Worm (Caenorhabditis elegans) whole organism, L1 larva: ENCODE results near the gene gst-26.

Experiments used
- C16A3.4 ChIP-seq: fragments of 150-350 bp; optimal IDR thresholded peaks from 2 replicates; lab custom pipeline; 2014; ENCODE audit warnings: missing biosample characterization, missing genetic modification characterization
- aly-2 ChIP-seq: fragments of 150-350 bp; optimal IDR thresholded peaks from 2 replicates; lab custom pipeline; 2014; ENCODE audit warnings: missing biosample characterization, missing genetic modification characterization
- blmp-1 ChIP-seq: fragments of 150-350 bp; optimal IDR thresholded peaks from 2 replicates; lab custom pipeline; 2014; ENCODE audit warnings: missing biosample characterization, missing genetic modification characterization
- ceh-82 ChIP-seq, 3 experiments: fragments of 150-350 bp in 1 of 3; sonication (generic microtip) in 2 of 3; optimal IDR thresholded peaks; 2 replicates each; lab custom pipeline; 2014 to 2017; ENCODE audit warnings: missing biosample characterization in 3 of 3, missing genetic modification characterization in 3 of 3
- ceh-90 ChIP-seq: sonication (generic microtip); optimal IDR thresholded peaks from 2 replicates; lab custom pipeline; 2016; ENCODE audit warnings: missing genetic modification characterization, missing compliant biosample characterization
- ces-1 ChIP-seq: fragments of 150-350 bp; optimal IDR thresholded peaks from 2 replicates; lab custom pipeline; 2014; ENCODE audit warnings: missing biosample characterization, missing genetic modification reagents, missing genetic modification characterization
- dpl-1 ChIP-seq, 3 experiments: fragments of 150-350 bp in 2 of 3; sonication (generic microtip) in 1 of 3; optimal IDR thresholded peaks; 2 replicates each; lab custom pipeline; 2014 to 2017; ENCODE audit warnings: missing biosample characterization in 3 of 3, missing genetic modification characterization in 3 of 3, missing genetic modification reagents in 3 of 3
- efl-1 ChIP-seq, 4 experiments: fragments of 150-350 bp; optimal IDR thresholded peaks in 3 of 4; peaks in 1 of 4; 1 replicate in 1 of 4; 2 replicates in 3 of 4; lab custom pipeline; 2014; ENCODE audit warnings: missing biosample characterization in 2 of 4, missing genetic modification characterization in 2 of 4, missing genetic modification reagents in 2 of 4
- elt-2 ChIP-seq: sonication (generic microtip); optimal IDR thresholded peaks from 2 replicates; lab custom pipeline; 2016; ENCODE audit warnings: missing genetic modification characterization, mild to moderate bottlenecking, inconsistent platforms, missing compliant biosample characterization, missing genetic modification reagents
- elt-3 ChIP-seq, 6 experiments: fragments of 150-350 bp in 1 of 6; sonication (generic microtip); optimal IDR thresholded peaks; 2 replicates each; lab custom pipeline; 2017 to 2018; ENCODE audit warnings: missing biosample characterization in 6 of 6, missing genetic modification characterization in 6 of 6, inconsistent platforms in 1 of 6
- fkh-10 ChIP-seq: sonication (generic microtip); optimal IDR thresholded peaks from 2 replicates; lab custom pipeline; 2017; ENCODE audit warnings: missing biosample characterization, missing genetic modification reagents, missing genetic modification characterization
- fkh-4 ChIP-seq: sonication (generic microtip); optimal IDR thresholded peaks from 2 replicates; lab custom pipeline; 2016; ENCODE audit warnings: missing compliant biosample characterization, missing genetic modification characterization, borderline replicate concordance
- fkh-8 ChIP-seq: sonication (generic microtip); optimal IDR thresholded peaks from 2 replicates; lab custom pipeline; 2016; ENCODE audit warnings: mild to moderate bottlenecking, missing genetic modification characterization, missing compliant biosample characterization
- grh-1 ChIP-seq: fragments of 200-800 bp; sonication (Bioruptor generic); IDR thresholded peaks from 2 replicates; pipeline ENCODE4 v1.3.6; 2022; ENCODE audit warnings: missing genetic modification reagents, missing genetic modification characterization, missing compliant biosample characterization
- lin-14 ChIP-seq: fragments of 200-800 bp; sonication (Bioruptor generic); optimal IDR thresholded peaks from 2 replicates; lab custom pipeline; 2018; ENCODE audit warnings: mild to moderate bottlenecking, missing genetic modification characterization, moderate library complexity, missing compliant biosample characterization
- lin-15B ChIP-seq: fragments of 150-350 bp; sonication (generic microtip); optimal IDR thresholded peaks from 3 replicates; lab custom pipeline; 2014; ENCODE audit warnings: missing biosample characterization, missing genetic modification characterization
- lin-35 ChIP-seq, 2 experiments: fragments of 150-350 bp; optimal IDR thresholded peaks; 2 replicates each; lab custom pipeline; 2014; ENCODE audit warnings: missing biosample characterization in 2 of 2, missing genetic modification characterization in 2 of 2, missing genetic modification reagents in 2 of 2
- lir-3 ChIP-seq: sonication (generic microtip); optimal IDR thresholded peaks from 2 replicates; lab custom pipeline; 2016; ENCODE audit warnings: mild to moderate bottlenecking, missing genetic modification characterization, moderate library complexity, missing compliant biosample characterization; ENCODE audit not compliant: poor library complexity
- mab-9 ChIP-seq: fragments of 200-800 bp; sonication (Bioruptor generic); IDR thresholded peaks from 2 replicates; pipeline ENCODE4 v1.3.6; 2022; ENCODE audit warnings: missing genetic modification reagents, missing genetic modification characterization, missing compliant biosample characterization
- mdl-1 ChIP-seq, 2 experiments: fragments of 150-350 bp; optimal IDR thresholded peaks; 2 replicates each; lab custom pipeline; 2014 to 2017; ENCODE audit warnings: missing biosample characterization in 2 of 2, missing genetic modification characterization in 2 of 2, inconsistent platforms in 1 of 2
- mep-1 ChIP-seq: fragments of 150-350 bp; optimal IDR thresholded peaks from 2 replicates; lab custom pipeline; 2014; ENCODE audit warnings: missing biosample characterization, missing genetic modification characterization
- nhr-20 ChIP-seq: sonication (generic microtip); optimal IDR thresholded peaks from 2 replicates; lab custom pipeline; 2016; ENCODE audit warnings: mild to moderate bottlenecking, missing genetic modification characterization, missing compliant biosample characterization
- nhr-71 ChIP-seq: sonication (generic microtip); optimal IDR thresholded peaks from 2 replicates; lab custom pipeline; 2016; ENCODE audit warnings: mild to moderate bottlenecking, missing genetic modification characterization, moderate library complexity, missing compliant biosample characterization
- nhr-84 ChIP-seq: sonication (generic microtip); optimal IDR thresholded peaks from 2 replicates; lab custom pipeline; 2017; ENCODE audit warnings: missing biosample characterization, missing genetic modification characterization
- nhr-85 ChIP-seq: sonication (generic microtip); peaks from one replicate; lab custom pipeline; 2016; ENCODE audit warnings: missing genetic modification characterization, inconsistent platforms, missing compliant biosample characterization
- rnt-1 ChIP-seq: sonication (generic microtip); optimal IDR thresholded peaks from 2 replicates; lab custom pipeline; 2016; ENCODE audit warnings: mild to moderate bottlenecking, missing genetic modification characterization, moderate library complexity, missing compliant biosample characterization
- skn-1 ChIP-seq: fragments of 150-350 bp; optimal IDR thresholded peaks from 2 replicates; lab custom pipeline; 2014; ENCODE audit warnings: missing biosample characterization, missing genetic modification characterization
- snu-23 ChIP-seq: sonication (generic microtip); optimal IDR thresholded peaks from 2 replicates; lab custom pipeline; 2016; ENCODE audit warnings: missing genetic modification characterization, missing compliant biosample characterization
- sox-4 ChIP-seq: sonication (generic microtip); optimal IDR thresholded peaks from 2 replicates; lab custom pipeline; 2016; ENCODE audit warnings: missing genetic modification characterization, missing compliant biosample characterization
- sptf-1 ChIP-seq: fragments of 150-350 bp; optimal IDR thresholded peaks from 2 replicates; lab custom pipeline; 2014; ENCODE audit warnings: missing biosample characterization, missing genetic modification characterization
- tbx-2 ChIP-seq: sonication (generic microtip); optimal IDR thresholded peaks from 2 replicates; lab custom pipeline; 2016; ENCODE audit warnings: missing genetic modification characterization, missing compliant biosample characterization
- unc-86 ChIP-seq: sonication (generic microtip); optimal IDR thresholded peaks from 2 replicates; lab custom pipeline; 2016; ENCODE audit warnings: missing genetic modification characterization, missing compliant biosample characterization
- ztf-11 ChIP-seq, 2 experiments: sonication (generic microtip); optimal IDR thresholded peaks; 2 replicates each; lab custom pipeline; 2016 to 2017; ENCODE audit warnings: missing genetic modification characterization in 2 of 2, missing biosample characterization in 1 of 2, missing compliant biosample characterization in 1 of 2

gst-26 gene

DNA sequence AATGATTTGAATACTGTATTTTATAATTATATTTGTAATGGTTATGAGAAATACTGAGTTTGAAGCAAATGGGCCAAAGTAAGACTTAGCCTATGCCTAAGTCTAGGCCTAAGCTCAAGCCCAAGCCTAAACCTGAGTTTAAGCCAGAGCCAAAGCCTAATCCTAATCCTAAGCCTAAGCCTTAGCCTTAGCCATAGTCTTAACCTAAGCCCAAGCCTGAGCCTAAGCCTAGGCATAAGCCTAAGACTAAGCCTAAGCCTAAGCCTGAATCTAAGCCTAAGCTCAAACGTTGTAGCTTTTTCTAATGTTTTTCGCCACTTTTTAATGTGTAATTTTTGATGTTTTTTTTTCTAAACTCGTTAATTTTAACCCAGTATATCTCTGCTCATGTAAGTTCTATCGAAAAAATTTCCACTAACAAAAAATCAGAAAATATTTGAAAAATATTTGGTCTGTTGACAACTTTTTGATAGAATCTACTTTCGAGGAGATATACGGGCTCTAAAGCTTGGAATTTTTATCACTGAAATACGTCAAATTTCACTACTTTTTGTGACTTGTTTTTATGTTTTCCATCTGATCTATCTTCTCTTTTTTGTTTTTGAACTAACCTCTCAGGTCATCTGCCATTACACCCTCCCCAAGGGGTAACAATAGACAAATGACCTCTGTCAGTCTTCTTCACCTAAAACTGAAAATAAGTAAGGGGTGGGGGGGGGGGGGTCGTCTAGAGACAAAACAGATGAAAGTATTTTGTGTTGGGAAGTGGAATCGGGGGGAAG lies 39.9 kb upstream of the gst-26 start:
- TF ChIP-seq nhr-84 (tag; lab: Kevin White, UChicago) (no peak), ceh-90 (tag; lab: Kevin White, UChicago) (no peak)
- TF ChIP-seq, all 84 proteins: peak for 0

DNA sequence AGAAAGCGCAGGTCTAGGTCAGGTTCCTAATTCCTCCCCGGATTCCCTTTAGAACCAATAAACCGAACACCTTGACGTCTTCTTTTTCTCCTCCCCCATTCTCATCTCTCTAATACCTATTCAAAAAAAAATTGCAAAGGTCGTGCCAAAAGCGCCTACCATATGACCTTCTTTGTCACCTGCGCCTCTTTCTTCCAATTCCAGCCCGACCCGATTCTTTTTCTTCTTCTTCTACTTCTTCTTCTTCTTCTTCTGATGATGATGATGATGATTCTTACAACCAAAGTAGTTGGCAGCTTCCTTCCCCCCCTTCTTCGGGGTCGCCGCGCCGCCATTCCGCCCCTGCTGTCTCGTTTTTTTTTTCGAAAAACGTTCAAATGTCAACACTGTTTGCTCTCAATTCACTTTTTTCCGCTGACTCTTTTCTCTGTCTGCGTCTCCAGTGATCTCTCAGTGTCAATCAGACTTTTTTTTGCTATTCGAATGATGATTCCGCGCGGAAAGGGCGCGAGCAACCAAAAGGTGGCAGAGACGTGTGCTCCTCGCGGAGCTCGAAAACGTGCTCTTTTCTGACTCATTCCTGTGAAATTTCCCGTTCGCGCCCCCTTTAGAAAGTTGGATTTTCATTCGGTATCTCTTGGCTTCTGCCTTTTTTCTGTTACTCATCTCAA lies 39.2 kb upstream of the gst-26 start:
- no peak for TF ChIP-seq lin-35 (GFP tag; optimal IDR thresholded peaks at IDR 0.05; lab: Kevin White, UChicago)
- no peak for TF ChIP-seq mep-1 (tag; lab: Kevin White, UChicago)
- no peak for TF ChIP-seq efl-1 (optimal IDR thresholded peaks at IDR 0.05; lab: Kevin White, UChicago)
- TF ChIP-seq efl-1 (GFP tag; optimal IDR thresholded peaks at IDR 0.05 in 1 of 2; lab: Kevin White, UChicago), result peak in 1 of 2 experiments; percentile 90
- no peak for TF ChIP-seq mab-9 (GFP tag; lab: Robert Waterston, UW)
- no peak for TF ChIP-seq grh-1
- peak; percentile 71 for TF ChIP-seq nhr-85 (tag; lab: Kevin White, UChicago)
- TF ChIP-seq, all 84 proteins: peak for 2

DNA sequence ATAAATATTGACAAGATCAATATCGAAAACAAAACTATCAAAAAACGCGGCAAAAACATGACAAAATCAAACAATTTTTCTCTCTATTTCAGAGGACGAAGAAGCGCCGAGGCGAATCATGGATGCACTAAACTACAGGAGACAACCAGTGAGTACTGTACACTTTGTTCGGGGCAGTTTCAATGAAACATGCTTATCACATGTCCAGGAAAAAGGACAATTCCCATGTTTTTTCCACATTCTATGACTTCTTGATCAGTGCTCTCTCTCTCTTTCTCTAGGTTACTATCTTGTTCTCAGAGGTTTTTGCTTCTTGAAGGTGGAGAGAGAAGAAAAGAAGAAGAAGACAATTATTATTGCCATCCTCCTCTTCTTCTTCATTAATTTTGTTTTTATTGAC lies 33.1 kb upstream of the gst-26 start:
- TF ChIP-seq ztf-11 (tag; optimal IDR thresholded peaks at IDR 0.05; lab: Kevin White, UChicago), result no peak
- no peak for TF ChIP-seq rnt-1 (tag; lab: Kevin White, UChicago)
- no peak for TF ChIP-seq nhr-84 (tag; lab: Kevin White, UChicago)
- peak; percentile 10 for TF ChIP-seq elt-2 (tag; lab: Kevin White, UChicago)
- TF ChIP-seq elt-3 (tag; optimal IDR thresholded peaks at IDR 0.05; lab: Kevin White, UChicago), result no peak
- peak in 1 of 2 experiments; percentile 10 for TF ChIP-seq lin-35 (GFP tag; optimal IDR thresholded peaks at IDR 0.05; lab: Kevin White, UChicago)
- TF ChIP-seq ceh-82 (tag; optimal IDR thresholded peaks at IDR 0.05; lab: Kevin White, UChicago), result no peak
- TF ChIP-seq fkh-10 (GFP tag; lab: Kevin White, UChicago), result no peak
- TF ChIP-seq sox-4, result no peak

DNA sequence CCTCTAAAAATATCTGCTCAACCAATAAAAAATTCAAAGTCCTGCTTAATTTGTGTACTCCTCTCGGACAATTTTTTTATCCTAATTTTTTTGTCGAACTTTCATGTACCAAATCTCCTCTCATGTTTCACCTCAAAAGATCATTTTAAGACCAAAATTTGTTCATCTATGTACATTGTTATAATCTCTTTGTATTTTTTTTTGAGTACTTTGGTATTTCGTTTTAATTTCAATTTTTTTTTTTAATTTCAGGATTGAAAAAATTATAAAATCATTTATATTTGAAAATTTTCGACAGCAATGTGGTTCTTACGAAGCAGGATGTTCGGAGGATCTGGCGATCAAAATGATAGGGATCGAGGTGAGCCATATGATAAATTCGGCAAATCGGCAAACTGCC lies 32.1 kb upstream of the gst-26 start, which contains the start of gene spsb-1:
spsb-1 (plus strand) TSS at position 301 of the 400 bp plus-strand sequence.
- TF ChIP-seq fkh-4, result no peak
- no peak for TF ChIP-seq unc-86 (tag; lab: Kevin White, UChicago)
- TF ChIP-seq, all 84 proteins: peak for 0

DNA sequence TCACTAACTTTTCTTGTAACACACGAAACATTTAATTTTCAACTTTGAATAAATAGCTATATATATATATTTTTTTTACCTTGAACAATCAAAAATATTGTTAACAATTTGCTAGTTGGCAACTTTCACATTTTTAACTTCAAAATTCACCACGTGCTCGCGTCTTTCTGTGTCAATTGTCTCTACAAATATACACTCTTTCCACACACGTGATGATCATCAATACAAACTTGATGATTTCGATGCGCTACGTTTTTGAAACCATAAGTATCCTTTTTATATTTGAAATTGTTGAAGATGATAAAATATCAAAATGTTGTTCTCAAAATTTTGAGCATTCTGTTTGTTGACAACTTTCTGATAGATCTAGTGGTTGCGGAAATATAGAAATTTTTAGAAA lies 31.0 kb upstream of the gst-26 start:
- TF ChIP-seq efl-1 (optimal IDR thresholded peaks at IDR 0.05; lab: Kevin White, UChicago) (no peak), efl-1 (GFP tag; optimal IDR thresholded peaks at IDR 0.05 in 1 of 2; lab: Kevin White, UChicago) (peak in 1 of 2 experiments; percentile 18), fkh-8 (tag; lab: Kevin White, UChicago) (no peak), dpl-1 (GFP tag; optimal IDR thresholded peaks at IDR 0.05; lab: Kevin White, UChicago) (peak in 1 of 3 experiments; percentile 25), lir-3 (tag; lab: Kevin White, UChicago) (peak; percentile 7), snu-23 (GFP tag; lab: Kevin White, UChicago) (peak; percentile 36), skn-1 (peak; percentile 27), elt-2 (tag; lab: Kevin White, UChicago) (no peak), nhr-20 (tag; lab: Kevin White, UChicago) (peak; percentile 48), mdl-1 (tag; optimal IDR thresholded peaks at IDR 0.05; lab: Kevin White, UChicago) (peak in 1 of 2 experiments; percentile 43), ces-1 (GFP tag; lab: Kevin White, UChicago) (no peak), blmp-1 (tag; lab: Kevin White, UChicago) (peak; percentile 32), sptf-1 (tag; lab: Kevin White, UChicago) (no peak), lin-15B (tag; lab: Kevin White, UChicago) (no peak), elt-3 (tag; optimal IDR thresholded peaks at IDR 0.05; lab: Kevin White, UChicago) (no peak), mep-1 (tag; lab: Kevin White, UChicago) (no peak), nhr-71 (peak; percentile 57), aly-2 (tag; lab: Kevin White, UChicago) (no peak), lin-35 (GFP tag; optimal IDR thresholded peaks at IDR 0.05; lab: Kevin White, UChicago) (peak in 1 of 2 experiments; percentile 69), lin-14 (peak; percentile 35), fkh-10 (GFP tag; lab: Kevin White, UChicago) (no peak), tbx-2 (tag; lab: Kevin White, UChicago) (no peak), C16A3.4 (peak; percentile 10)
- TF ChIP-seq, all 84 proteins: peak for 12
